Worm (Caenorhabditis elegans) whole organism, late embryonic: ENCODE data around the gene npp-22.
A peak's percentile ranks its signal among the peaks of the same experiment; 100 is the strongest.

Experiments used
- C08G9.2 ChIP-seq: sonication (generic microtip); optimal IDR thresholded peaks from 2 replicates; lab custom pipeline; 2016; ENCODE audit warnings: mild to moderate bottlenecking, missing genetic modification characterization, moderate library complexity, missing compliant biosample characterization
- F13H6.1 ChIP-seq: sonication (generic microtip); optimal IDR thresholded peaks from 2 replicates; lab custom pipeline; 2016; ENCODE audit warnings: missing genetic modification characterization, missing compliant biosample characterization
- K09A11.1 ChIP-seq: sonication (generic microtip); optimal IDR thresholded peaks from 2 replicates; lab custom pipeline; 2017; ENCODE audit warnings: antibody characterized with exemption, mild to moderate bottlenecking, missing genetic modification characterization, missing compliant biosample characterization; ENCODE audit not compliant: insufficient read depth
- Y22D7AL.16 ChIP-seq: sonication (generic microtip); optimal IDR thresholded peaks from 2 replicates; lab custom pipeline; 2016; ENCODE audit warnings: missing genetic modification characterization, missing compliant biosample characterization
- ahr-1 ChIP-seq: sonication (generic microtip); optimal IDR thresholded peaks from 2 replicates; lab custom pipeline; 2016; ENCODE audit warnings: missing genetic modification characterization, missing compliant biosample characterization
- ceh-18 ChIP-seq: sonication (generic microtip); optimal IDR thresholded peaks from 2 replicates; lab custom pipeline; 2016; ENCODE audit warnings: missing genetic modification characterization, missing compliant biosample characterization
- ceh-30 ChIP-seq: fragments of 150-350 bp; optimal IDR thresholded peaks from 2 replicates; lab custom pipeline; 2014; ENCODE audit warnings: missing biosample characterization, missing genetic modification characterization
- ceh-31 ChIP-seq: sonication (generic microtip); optimal IDR thresholded peaks from 2 replicates; lab custom pipeline; 2016; ENCODE audit warnings: missing genetic modification characterization, missing compliant biosample characterization
- ceh-34 ChIP-seq: sonication (generic microtip); optimal IDR thresholded peaks from 2 replicates; lab custom pipeline; 2016; ENCODE audit warnings: mild to moderate bottlenecking, missing genetic modification characterization, missing compliant biosample characterization
- ceh-48 ChIP-seq: sonication (generic microtip); optimal IDR thresholded peaks from 2 replicates; lab custom pipeline; 2016; ENCODE audit warnings: missing genetic modification characterization, inconsistent platforms, missing compliant biosample characterization
- ceh-6 ChIP-seq: fragments of 200-800 bp; sonication (Bioruptor generic); optimal IDR thresholded peaks from 2 replicates; lab custom pipeline; 2018; ENCODE audit warnings: mild to moderate bottlenecking, missing genetic modification characterization, missing compliant biosample characterization
- dmd-4 ChIP-seq: sonication (generic microtip); optimal IDR thresholded peaks from 2 replicates; lab custom pipeline; 2016; ENCODE audit warnings: borderline replicate concordance, missing genetic modification characterization, missing compliant biosample characterization
- dve-1 ChIP-seq: sonication (generic microtip); optimal IDR thresholded peaks from 2 replicates; lab custom pipeline; 2017; ENCODE audit warnings: antibody characterized with exemption, mild to moderate bottlenecking, missing genetic modification characterization, missing compliant biosample characterization
- elt-2 ChIP-seq: sonication (generic microtip); optimal IDR thresholded peaks from 2 replicates; lab custom pipeline; 2016; ENCODE audit warnings: missing genetic modification reagents, missing genetic modification characterization, missing compliant biosample characterization
- elt-4 ChIP-seq: sonication (generic microtip); optimal IDR thresholded peaks from 2 replicates; lab custom pipeline; 2016; ENCODE audit warnings: missing genetic modification characterization, missing compliant biosample characterization
- fkh-10 ChIP-seq: fragments of 150-350 bp; optimal IDR thresholded peaks from 2 replicates; lab custom pipeline; 2014; ENCODE audit warnings: missing biosample characterization, missing genetic modification reagents, missing genetic modification characterization
- hlh-6 ChIP-seq: sonication (generic microtip); optimal IDR thresholded peaks from 2 replicates; lab custom pipeline; 2016; ENCODE audit warnings: missing genotype, missing genetic modification characterization, missing compliant biosample characterization
- lim-6 ChIP-seq: sonication (generic microtip); optimal IDR thresholded peaks from 2 replicates; lab custom pipeline; 2016; ENCODE audit warnings: missing genetic modification characterization, missing compliant biosample characterization
- lin-11 ChIP-seq: fragments of 200-800 bp; sonication (Bioruptor generic); optimal IDR thresholded peaks from 2 replicates; lab custom pipeline; 2018; ENCODE audit warnings: mild to moderate bottlenecking, missing genetic modification characterization, missing compliant biosample characterization
- madf-2 ChIP-seq: sonication (generic microtip); optimal IDR thresholded peaks from 2 replicates; lab custom pipeline; 2017; ENCODE audit warnings: missing genetic modification characterization, missing compliant biosample characterization
- nhr-11 ChIP-seq: fragments of 150-350 bp; optimal IDR thresholded peaks from 2 replicates; lab custom pipeline; 2014; ENCODE audit warnings: missing biosample characterization, missing genetic modification characterization
- npax-4 ChIP-seq: sonication (generic microtip); optimal IDR thresholded peaks from 2 replicates; lab custom pipeline; 2016; ENCODE audit warnings: missing genetic modification characterization, missing compliant biosample characterization
- pag-3 ChIP-seq: sonication (generic microtip); optimal IDR thresholded peaks from 2 replicates; lab custom pipeline; 2016; ENCODE audit warnings: missing compliant biosample characterization, missing genetic modification characterization, borderline replicate concordance
- pat-9 ChIP-seq: fragments of 200-800 bp; sonication (Bioruptor generic); optimal IDR thresholded peaks from 2 replicates; lab custom pipeline; 2018; ENCODE audit warnings: mild to moderate bottlenecking, missing genetic modification characterization, moderate library complexity, missing compliant biosample characterization
- pha-2 ChIP-seq: sonication (generic microtip); optimal IDR thresholded peaks from 2 replicates; lab custom pipeline; 2017; ENCODE audit warnings: mild to moderate bottlenecking, missing genetic modification characterization, missing compliant biosample characterization
- pha-4 ChIP-seq: fragments of 150-350 bp; optimal IDR thresholded peaks from 2 replicates; lab custom pipeline; 2018; ENCODE audit warnings: missing biosample characterization, missing genetic modification reagents, missing genetic modification characterization
- pqm-1 ChIP-seq: sonication (generic microtip); optimal IDR thresholded peaks from 2 replicates; lab custom pipeline; 2016; ENCODE audit warnings: missing genetic modification characterization, missing compliant biosample characterization
- pros-1 ChIP-seq: fragments of 150-350 bp; optimal IDR thresholded peaks from 2 replicates; lab custom pipeline; 2014; ENCODE audit warnings: missing biosample characterization, missing genetic modification reagents, missing genetic modification characterization
- ref-2 ChIP-seq: sonication (generic microtip); optimal IDR thresholded peaks from 2 replicates; lab custom pipeline; 2016; ENCODE audit warnings: missing genetic modification characterization, missing compliant biosample characterization
- rnt-1 ChIP-seq: sonication (generic microtip); optimal IDR thresholded peaks from 2 replicates; lab custom pipeline; 2016; ENCODE audit warnings: missing genetic modification characterization, missing compliant biosample characterization
- tbx-2 ChIP-seq: sonication (generic microtip); optimal IDR thresholded peaks from 2 replicates; lab custom pipeline; 2016; ENCODE audit warnings: missing genetic modification characterization, missing compliant biosample characterization
- unc-55 ChIP-seq: sonication (generic microtip); optimal IDR thresholded peaks from 2 replicates; lab custom pipeline; 2017; ENCODE audit warnings: missing biosample characterization, missing genetic modification reagents, missing genetic modification characterization
- zip-5 ChIP-seq: sonication (generic microtip); optimal IDR thresholded peaks from 2 replicates; lab custom pipeline; 2016; ENCODE audit warnings: missing genetic modification characterization, missing compliant biosample characterization

npp-22 gene

ce11 chrV:11782809-11783440 is 49.7 kb upstream of the npp-22 start, which contains the start of gene F55A11.11 (continued):
- TF ChIP-seq nhr-11 (tag; lab: Kevin White, UChicago) (no peak), zip-5 (peak; percentile 79), pqm-1 (tag; lab: Kevin White, UChicago) (peak; percentile 95), elt-4 (peak; percentile 52), ceh-30 (tag; lab: Kevin White, UChicago) (no peak), ref-2 (tag; lab: Kevin White, UChicago) (peak; percentile 95), npax-4 (tag; lab: Kevin White, UChicago) (peak; percentile 90), dve-1 (tag; lab: Kevin White, UChicago) (peak; percentile 89), pag-3 (tag; lab: Kevin White, UChicago) (peak; percentile 75), ceh-48 (tag; lab: Kevin White, UChicago) (peak; percentile 91), lim-6 (tag; lab: Kevin White, UChicago) (peak; percentile 48), ahr-1 (tag; lab: Kevin White, UChicago) (peak; percentile 88), pha-2 (tag; lab: Kevin White, UChicago) (peak; percentile 98), pat-9 (tag; lab: Kevin White, UChicago) (peak; percentile 97), pros-1 (tag; lab: Kevin White, UChicago) (peak; percentile 73), elt-2 (peak; percentile 96), madf-2 (tag; lab: Kevin White, UChicago) (peak; percentile 91), tbx-2 (tag; lab: Kevin White, UChicago) (peak; percentile 94), C08G9.2 (tag; lab: Kevin White, UChicago) (peak; percentile 82), lin-11 (tag; lab: Kevin White, UChicago) (peak; percentile 91), Y22D7AL.16 (tag; lab: Kevin White, UChicago) (peak; percentile 89), dmd-4 (peak; percentile 83), ceh-18 (tag; lab: Kevin White, UChicago) (peak; percentile 79), pha-4 (no peak), K09A11.1 (tag; lab: Kevin White, UChicago) (peak; percentile 78), rnt-1 (peak; percentile 92), fkh-10 (GFP tag; lab: Kevin White, UChicago) (peak; percentile 85)

ce11 chrV:11779810-11780209 is 46.5 kb upstream of the npp-22 start:
- TF ChIP-seq ceh-31 (tag; lab: Kevin White, UChicago) (no peak), unc-55 (GFP tag; lab: Kevin White, UChicago) (peak; percentile 88)

- TF ChIP-seq ceh-6 (GFP tag; lab: Kevin White, UChicago) = no peak
These were observed 46.0 kb upstream of the npp-22 start for ce11 chrV:11779310-11779709.

ce11 chrV:11777846-11778245 is 44.6 kb upstream of the npp-22 start:
- TF ChIP-seq ceh-18 (tag; lab: Kevin White, UChicago) (peak; percentile 12), hlh-6 (tag; lab: Kevin White, UChicago) (no peak), zip-5 (no peak), ceh-34 (no peak)
- TF ChIP-seq, all 69 proteins: peak for 1

ce11 chrV:11776538-11776937 is 43.3 kb upstream of the npp-22 start, which contains the start of gene F55A11.6:
TSS of gene F55A11.6 (plus strand) at chrV:11776838.
- TF ChIP-seq F13H6.1 (tag; lab: Kevin White, UChicago) (no peak), dmd-4 (no peak), madf-2 (tag; lab: Kevin White, UChicago) (no peak)
